Worm (Caenorhabditis elegans) whole organism, L3 larva: ENCODE data around the gene pat-9.

Experiments used
- R02D3.7 ChIP-seq: fragments of 150-350 bp; optimal IDR thresholded peaks from 2 replicates; lab custom pipeline; 2014; ENCODE audit warnings: missing biosample characterization, missing genetic modification characterization
- ama-1 ChIP-seq: fragments of 150-350 bp; optimal IDR thresholded peaks from 2 replicates; lab custom pipeline; 2018
- ceh-28 ChIP-seq: fragments of 150-350 bp; optimal IDR thresholded peaks from 2 replicates; lab custom pipeline; 2014; ENCODE audit warnings: missing biosample characterization, missing genetic modification reagents, missing genetic modification characterization
- daf-12 ChIP-seq: fragments of 150-350 bp; optimal IDR thresholded peaks from 2 replicates; lab custom pipeline; 2014; ENCODE audit warnings: missing biosample characterization, missing genetic modification reagents, missing genetic modification characterization
- fos-1 ChIP-seq: fragments of 150-350 bp; optimal IDR thresholded peaks from 2 replicates; lab custom pipeline; 2014; ENCODE audit warnings: missing biosample characterization, missing genetic modification characterization
- lin-15B ChIP-seq: fragments of 150-350 bp; optimal IDR thresholded peaks from 2 replicates; lab custom pipeline; 2014; ENCODE audit warnings: missing biosample characterization, missing genetic modification characterization
- lin-39 ChIP-seq: fragments of 150-350 bp; optimal IDR thresholded peaks from 2 replicates; lab custom pipeline; 2018; ENCODE audit warnings: missing biosample characterization, missing genetic modification reagents, missing genetic modification characterization
- nhr-11 ChIP-seq: fragments of 150-350 bp; optimal IDR thresholded peaks from 2 replicates; lab custom pipeline; 2014; ENCODE audit warnings: missing biosample characterization, missing genetic modification characterization
- nhr-25 ChIP-seq: sonication (generic microtip); optimal IDR thresholded peaks from 2 replicates; lab custom pipeline; 2017; ENCODE audit warnings: missing biosample characterization, missing genetic modification characterization
- unc-62 ChIP-seq: fragments of 150-350 bp; sonication (generic microtip); optimal IDR thresholded peaks from 4 replicates; lab custom pipeline; 2014; ENCODE audit warnings: missing biosample characterization, missing genetic modification reagents, missing genetic modification characterization

DNA sequence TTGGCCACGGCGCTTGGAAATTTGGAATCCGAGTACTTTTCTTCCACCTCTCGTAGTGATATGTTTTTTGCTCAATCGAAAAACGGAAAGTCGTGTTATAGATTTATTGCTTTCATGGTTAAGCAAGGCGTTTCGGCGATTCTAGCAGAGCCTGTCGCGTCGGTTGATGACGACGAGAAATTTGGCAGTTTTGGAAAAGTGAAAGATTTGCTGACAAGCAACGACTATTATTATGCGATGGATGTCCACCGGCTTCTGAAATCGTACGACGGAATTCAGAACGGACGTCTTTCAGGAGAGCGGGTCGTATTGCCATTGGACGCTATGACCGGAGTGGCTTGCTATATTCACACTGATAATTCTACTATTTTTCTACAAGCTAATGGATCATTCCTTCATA, 17.9 kb upstream of the pat-9 start:
- TF ChIP-seq R02D3.7 (no peak), daf-12 (tag; lab: Kevin White, UChicago) (no peak), nhr-11 (tag; lab: Kevin White, UChicago) (no peak), unc-62 (GFP tag; lab: Kevin White, UChicago) (no peak), ama-1 (lab: Kevin White, UChicago) (no peak), lin-39 (tag; lab: Kevin White, UChicago) (no peak), nhr-25 (no peak), lin-15B (tag; lab: Kevin White, UChicago) (no peak), ceh-28 (no peak), fos-1 (tag; lab: Kevin White, UChicago) (no peak)
